Fruit fly (Drosophila melanogaster) whole organism, prepupa: ENCODE results near the gene sti.

Experiments
- CG10631 ChIP-seq: fragments of 200-800 bp; sonication (Bioruptor generic); optimal IDR thresholded peaks from 2 replicates; lab custom pipeline; 2016; ENCODE audit warnings: missing biosample characterization, missing genetic modification characterization
- CG10669 ChIP-seq: fragments of 200-800 bp; sonication (Bioruptor generic); optimal IDR thresholded peaks from 3 replicates; lab custom pipeline; 2018; ENCODE audit warnings: missing biosample characterization, mild to moderate bottlenecking, missing genetic modification characterization, moderate library complexity
- CG11294 ChIP-seq: fragments of 200-800 bp; sonication (Bioruptor generic); IDR thresholded peaks from 2 replicates; pipeline ENCODE4 v1.3.6; 2022; ENCODE audit warnings: missing biosample characterization, missing genetic modification characterization
- CG11762 ChIP-seq: fragments of 200-800 bp; sonication (Bioruptor generic); optimal IDR thresholded peaks from 3 replicates; lab custom pipeline; 2016; ENCODE audit warnings: missing biosample characterization, missing genetic modification characterization; ENCODE audit not compliant: insufficient read depth
- CG11902 ChIP-seq: fragments of 200-800 bp; sonication (Bioruptor generic); optimal IDR thresholded peaks from 3 replicates; lab custom pipeline; 2016; ENCODE audit warnings: missing biosample characterization, missing genetic modification characterization
- CG15336 ChIP-seq: fragments of 200-800 bp; sonication (Bioruptor generic); IDR thresholded peaks from 2 replicates; pipeline ENCODE4 v1.3.6; 2022; ENCODE audit warnings: missing biosample characterization, missing genetic modification characterization
- CG16779 ChIP-seq: fragments of 200-800 bp; sonication (Bioruptor generic); optimal IDR thresholded peaks from 3 replicates; lab custom pipeline; 2017; ENCODE audit warnings: missing biosample characterization, mild to moderate bottlenecking, missing genetic modification characterization
- CG3032 ChIP-seq: fragments of 200-800 bp; optimal IDR thresholded peaks from 2 replicates; lab custom pipeline; 2019; ENCODE audit warnings: missing biosample characterization, mild to moderate bottlenecking, missing genetic modification characterization, moderate library complexity
- CG31627 ChIP-seq: fragments of 200-800 bp; sonication (Bioruptor generic); optimal IDR thresholded peaks from 3 replicates; lab custom pipeline; 2016; ENCODE audit warnings: missing biosample characterization, missing genetic modification characterization
- CG32006 ChIP-seq: fragments of 200-800 bp; sonication (Bioruptor generic); optimal IDR thresholded peaks from 3 replicates; lab custom pipeline; 2017; ENCODE audit warnings: missing biosample characterization, mild to moderate bottlenecking, missing genetic modification characterization
- CG34406 ChIP-seq: fragments of 200-800 bp; sonication (Bioruptor generic); optimal IDR thresholded peaks from 3 replicates; lab custom pipeline; 2016; ENCODE audit warnings: missing biosample characterization, missing genetic modification characterization
- CG3919 ChIP-seq: fragments of 200-800 bp; sonication (Bioruptor generic); optimal IDR thresholded peaks from 3 replicates; lab custom pipeline; 2016; ENCODE audit warnings: missing biosample characterization, missing genetic modification characterization
- CG4318 ChIP-seq: fragments of 200-800 bp; sonication (Bioruptor generic); optimal IDR thresholded peaks from 3 replicates; lab custom pipeline; 2017; ENCODE audit warnings: missing biosample characterization, mild to moderate bottlenecking, missing genetic modification characterization
- CG6163 ChIP-seq: fragments of 200-800 bp; sonication (Bioruptor generic); IDR thresholded peaks from 3 replicates; pipeline ENCODE4 v1.3.6; 2022; ENCODE audit warnings: missing biosample characterization, missing genetic modification characterization
- CG6276 ChIP-seq: fragments of 200-800 bp; sonication (Bioruptor generic); optimal IDR thresholded peaks from 2 replicates; lab custom pipeline; 2017; ENCODE audit warnings: missing biosample characterization, mild to moderate bottlenecking, missing genetic modification characterization
- CG6792 ChIP-seq: fragments of 200-800 bp; sonication (Bioruptor generic); optimal IDR thresholded peaks from 3 replicates; lab custom pipeline; 2016; ENCODE audit warnings: missing biosample characterization, missing genetic modification characterization
- CG6854 ChIP-seq: fragments of 200-800 bp; sonication (Bioruptor generic); optimal IDR thresholded peaks from 2 replicates; lab custom pipeline; 2017; ENCODE audit warnings: missing biosample characterization, mild to moderate bottlenecking, missing genetic modification characterization
- CG7368 ChIP-seq: fragments of 200-800 bp; sonication (Bioruptor generic); optimal IDR thresholded peaks from 3 replicates; lab custom pipeline; 2016; ENCODE audit warnings: missing biosample characterization, missing genetic modification characterization
- CG8119 ChIP-seq: fragments of 200-800 bp; sonication (Bioruptor generic); IDR thresholded peaks from 3 replicates; pipeline ENCODE4 v1.3.6; 2022; ENCODE audit warnings: missing biosample characterization, missing genetic modification characterization
- CG8319 ChIP-seq: fragments of 200-800 bp; sonication (Bioruptor generic); optimal IDR thresholded peaks from 3 replicates; lab custom pipeline; 2016; ENCODE audit warnings: missing biosample characterization, missing genetic modification characterization
- CG8632 ChIP-seq: fragments of 200-800 bp; sonication (Bioruptor generic); optimal IDR thresholded peaks from 3 replicates; lab custom pipeline; 2016; ENCODE audit warnings: missing biosample characterization, missing genetic modification characterization
- CG9139 ChIP-seq: fragments of 200-800 bp; sonication (Bioruptor generic); optimal IDR thresholded peaks from 3 replicates; lab custom pipeline; 2017; ENCODE audit warnings: missing biosample characterization, mild to moderate bottlenecking, missing genetic modification characterization
- Eip75B ChIP-seq: fragments of 200-800 bp; sonication (Bioruptor generic); optimal IDR thresholded peaks from 3 replicates; lab custom pipeline; 2016; ENCODE audit warnings: missing biosample characterization, missing genetic modification characterization
- Eip78C ChIP-seq: fragments of 200-800 bp; sonication (Bioruptor generic); peaks from one replicate; lab custom pipeline; 2016; ENCODE audit warnings: missing biosample characterization, missing genetic modification characterization
- Eip93F ChIP-seq: fragments of 200-800 bp; sonication (Bioruptor generic); optimal IDR thresholded peaks from 2 replicates; lab custom pipeline; 2016; ENCODE audit warnings: missing biosample characterization, mild to moderate bottlenecking, missing genetic modification characterization
- Ets96B ChIP-seq: fragments of 200-800 bp; optimal IDR thresholded peaks from 2 replicates; lab custom pipeline; 2019; ENCODE audit warnings: missing biosample characterization, mild to moderate bottlenecking, missing genetic modification characterization, moderate library complexity
- Gug ChIP-seq: fragments of 200-800 bp; sonication (Bioruptor generic); IDR thresholded peaks from 2 replicates; pipeline ENCODE4 v1.3.6; 2022; ENCODE audit warnings: missing biosample characterization, missing genetic modification characterization
- Hr39 ChIP-seq: fragments of 200-800 bp; sonication (Bioruptor generic); optimal IDR thresholded peaks from 2 replicates; lab custom pipeline; 2016; ENCODE audit warnings: missing biosample characterization, missing genetic modification characterization
- Hr4 ChIP-seq: fragments of 200-800 bp; sonication (Bioruptor generic); optimal IDR thresholded peaks from 3 replicates; lab custom pipeline; 2016; ENCODE audit warnings: missing biosample characterization, missing genetic modification characterization
- Lpt ChIP-seq: fragments of 200-800 bp; sonication (Bioruptor generic); optimal IDR thresholded peaks from 3 replicates; lab custom pipeline; 2016; ENCODE audit warnings: missing biosample characterization, missing genetic modification characterization
- Met ChIP-seq: fragments of 200-800 bp; sonication (Bioruptor generic); optimal IDR thresholded peaks from 3 replicates; lab custom pipeline; 2016; ENCODE audit warnings: missing biosample characterization, missing genetic modification characterization
- OdsH ChIP-seq: fragments of 200-800 bp; sonication (Bioruptor generic); optimal IDR thresholded peaks from 3 replicates; lab custom pipeline; 2016; ENCODE audit warnings: missing biosample characterization, missing genetic modification characterization
- Sox102F ChIP-seq: fragments of 200-800 bp; sonication (Bioruptor generic); optimal IDR thresholded peaks from 2 replicates; lab custom pipeline; 2016; ENCODE audit warnings: missing biosample characterization, mild to moderate bottlenecking, missing genetic modification characterization
- Sox14 ChIP-seq: fragments of 200-800 bp; sonication (Bioruptor generic); optimal IDR thresholded peaks from 3 replicates; lab custom pipeline; 2016; ENCODE audit warnings: missing biosample characterization, missing genetic modification characterization
- Sox15 ChIP-seq: fragments of 200-800 bp; sonication (Bioruptor generic); optimal IDR thresholded peaks from 3 replicates; lab custom pipeline; 2016; ENCODE audit warnings: missing biosample characterization, missing genetic modification characterization
- achi ChIP-seq: fragments of 200-800 bp; sonication (Bioruptor generic); optimal IDR thresholded peaks from 3 replicates; lab custom pipeline; 2016; ENCODE audit warnings: missing biosample characterization, missing genetic modification characterization
- acj6 ChIP-seq: fragments of 200-800 bp; sonication (Bioruptor generic); optimal IDR thresholded peaks from 3 replicates; lab custom pipeline; 2016; ENCODE audit warnings: missing biosample characterization, missing genetic modification characterization
- cyc ChIP-seq: fragments of 200-800 bp; sonication (Bioruptor generic); optimal IDR thresholded peaks from 3 replicates; lab custom pipeline; 2016; ENCODE audit warnings: missing biosample characterization, missing genetic modification characterization
- dac ChIP-seq: fragments of 200-800 bp; sonication (Bioruptor generic); optimal IDR thresholded peaks from 2 replicates; lab custom pipeline; 2017; ENCODE audit warnings: missing biosample characterization, mild to moderate bottlenecking, missing genetic modification characterization
- dsx ChIP-seq: fragments of 200-800 bp; optimal IDR thresholded peaks from 3 replicates; lab custom pipeline; 2019; ENCODE audit warnings: missing biosample characterization, mild to moderate bottlenecking, missing genetic modification characterization, moderate library complexity; ENCODE audit not compliant: poor library complexity, severe bottlenecking
- eg ChIP-seq: fragments of 200-800 bp; sonication (Bioruptor generic); IDR thresholded peaks from 3 replicates; pipeline ENCODE4 v1.3.6; 2022; ENCODE audit warnings: missing biosample characterization, missing genetic modification characterization
- esn ChIP-seq: fragments of 200-800 bp; sonication (Bioruptor generic); optimal IDR thresholded peaks from 2 replicates; lab custom pipeline; 2016; ENCODE audit warnings: missing biosample characterization, mild to moderate bottlenecking, missing genetic modification characterization, moderate library complexity
- fd59A ChIP-seq: fragments of 200-800 bp; sonication (Bioruptor generic); optimal IDR thresholded peaks from 2 replicates; lab custom pipeline; 2017; ENCODE audit warnings: missing biosample characterization, mild to moderate bottlenecking, missing genetic modification characterization, missing genetic modification reagents
- fd85E ChIP-seq: fragments of 200-800 bp; sonication (Bioruptor generic); optimal IDR thresholded peaks from 3 replicates; lab custom pipeline; 2016; ENCODE audit warnings: missing biosample characterization, missing genetic modification characterization
- lz ChIP-seq: fragments of 200-800 bp; sonication (Bioruptor generic); optimal IDR thresholded peaks from 3 replicates; lab custom pipeline; 2016; ENCODE audit warnings: missing biosample characterization, missing genetic modification characterization
- net ChIP-seq: fragments of 200-800 bp; sonication (Bioruptor generic); optimal IDR thresholded peaks from 3 replicates; lab custom pipeline; 2016; ENCODE audit warnings: missing biosample characterization, missing genetic modification characterization
- pdm3 ChIP-seq: fragments of 200-800 bp; sonication (Bioruptor generic); optimal IDR thresholded peaks from 3 replicates; lab custom pipeline; 2016; ENCODE audit warnings: missing biosample characterization, missing genetic modification characterization
- salr ChIP-seq, 2 experiments: fragments of 200-800 bp; sonication (Bioruptor generic); optimal IDR thresholded peaks; 3 replicates each; lab custom pipeline; 2016 to 2018; ENCODE audit warnings: missing biosample characterization in 2 of 2, missing genetic modification characterization in 2 of 2, mild to moderate bottlenecking in 1 of 2
- ss ChIP-seq, 2 experiments: fragments of 200-800 bp; sonication (Bioruptor generic); optimal IDR thresholded peaks; 2 replicates in 1 of 2; 3 replicates in 1 of 2; lab custom pipeline; 2017 to 2018; ENCODE audit warnings: mild to moderate bottlenecking in 2 of 2, missing biosample characterization in 2 of 2, missing genetic modification characterization in 2 of 2, moderate library complexity in 1 of 2
- svp ChIP-seq: fragments of 200-800 bp; sonication (Bioruptor generic); peaks from one replicate; lab custom pipeline; 2016; ENCODE audit warnings: missing biosample characterization, missing genetic modification characterization
- topi ChIP-seq: fragments of 200-800 bp; sonication (Bioruptor generic); optimal IDR thresholded peaks from 3 replicates; lab custom pipeline; 2016; ENCODE audit warnings: missing biosample characterization, missing genetic modification characterization
- vri ChIP-seq: fragments of 200-800 bp; sonication (Bioruptor generic); optimal IDR thresholded peaks from 3 replicates; lab custom pipeline; 2016; ENCODE audit warnings: missing biosample characterization, mild to moderate bottlenecking, missing genetic modification characterization

sti gene

DNA sequence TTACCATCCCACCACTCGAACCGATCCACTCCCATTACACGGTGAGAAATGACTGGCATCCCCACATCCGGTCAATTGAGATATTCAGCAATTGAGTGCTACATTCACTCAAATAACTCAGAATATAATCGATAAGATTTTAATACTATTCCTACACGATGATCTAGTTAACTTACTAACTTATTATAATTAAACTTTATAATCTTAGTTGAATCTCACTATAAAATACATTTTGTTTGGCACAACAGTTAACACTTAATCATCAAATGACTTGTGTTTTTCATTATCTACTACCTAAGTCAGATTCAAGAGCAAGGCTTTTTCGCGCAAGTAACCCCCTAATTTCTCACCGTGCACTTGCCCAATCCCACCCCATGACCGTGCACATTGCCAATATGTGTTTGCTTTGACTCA lies 19.3 kb downstream of the sti start:
- TF ChIP-seq Eip93F (peak; percentile 74), CG8632 (GFP tag; lab: Kevin White, UChicago) (peak; percentile 81), Sox15 (peak; percentile 78), eg (GFP tag; lab: Robert Waterston, UW) (peak; percentile 74), Ets96B (tag; lab: Kevin White, UChicago) (peak; percentile 80), dac (peak; percentile 84), CG10631 (GFP tag; lab: Kevin White, UChicago) (peak; percentile 82), net (GFP tag; lab: Kevin White, UChicago) (peak; percentile 89), achi (GFP tag; lab: Kevin White, UChicago) (peak; percentile 88), CG8119 (GFP tag; lab: Robert Waterston, UW) (peak; percentile 90), dsx (GFP tag; lab: Kevin White, UChicago) (peak; percentile 80), topi (peak; percentile 91), CG10669 (peak; percentile 81), Met (GFP tag; lab: Kevin White, UChicago) (peak; percentile 93), CG3919 (GFP tag; lab: Kevin White, UChicago) (peak; percentile 89), esn (GFP tag; lab: Kevin White, UChicago) (peak; percentile 95), Gug (peak; percentile 29), CG16779 (peak; percentile 72), CG6163 (GFP tag; lab: Robert Waterston, UW) (peak; percentile 56; the same call in 1 of the 3 replicates), pdm3 (GFP tag; lab: Kevin White, UChicago) (peak; percentile 83), OdsH (GFP tag; lab: Kevin White, UChicago) (peak; percentile 87), CG32006 (peak; percentile 95), cyc (GFP tag; lab: Kevin White, UChicago) (peak; percentile 88), ss (GFP tag; optimal IDR thresholded peaks at IDR 0.05; lab: Kevin White, UChicago) (peak; percentile 84 to 87), Lpt (peak; percentile 86), Eip78C (peak; percentile 98), CG31627 (GFP tag; lab: Kevin White, UChicago) (peak; percentile 90), svp (GFP tag; lab: Kevin White, UChicago) (peak; percentile 97), lz (peak; percentile 91), CG11294 (GFP tag; lab: Robert Waterston, UW) (peak; percentile 59), fd59A (GFP tag; lab: Kevin White, UChicago) (peak; percentile 87), CG11902 (peak; percentile 78), salr (GFP tag; optimal IDR thresholded peaks at IDR 0.05; lab: Kevin White, UChicago) (peak; percentile 20 to 90), CG11762 (GFP tag; lab: Kevin White, UChicago) (peak; percentile 83), Hr39 (GFP tag; lab: Kevin White, UChicago) (peak; percentile 84), vri (GFP tag; lab: Kevin White, UChicago) (peak; percentile 84), CG3032 (tag; lab: Kevin White, UChicago) (peak; percentile 86), CG4318 (GFP tag; lab: Kevin White, UChicago) (peak; percentile 87), CG15336 (GFP tag; lab: Robert Waterston, UW) (peak; percentile 87), CG34406 (GFP tag; lab: Kevin White, UChicago) (peak; percentile 84), acj6 (GFP tag; lab: Kevin White, UChicago) (peak; percentile 90), CG6792 (GFP tag; lab: Kevin White, UChicago) (peak; percentile 86), Hr4 (GFP tag; lab: Kevin White, UChicago) (peak; percentile 91), CG9139 (GFP tag; lab: Kevin White, UChicago) (peak; percentile 78), CG6854 (GFP tag; lab: Kevin White, UChicago) (peak; percentile 81), CG7368 (GFP tag; lab: Kevin White, UChicago) (peak; percentile 75), Sox14 (GFP tag; lab: Kevin White, UChicago) (peak; percentile 91), fd85E (GFP tag; lab: Kevin White, UChicago) (peak; percentile 33), CG8319 (GFP tag; lab: Kevin White, UChicago) (peak; percentile 68), CG6276 (peak; percentile 92), Eip75B (peak; percentile 88), Sox102F (peak; percentile 91)
